Fruit fly (Drosophila melanogaster) Kc167 (cell line): ENCODE results near the gene CG18262.

Source experiments
- Myc ChIP-seq: fragments of >200 bp; optimal IDR thresholded peaks from 2 replicates; lab custom pipeline; 2017; ENCODE audit warnings: missing external identifiers
- Sin3A ChIP-seq: fragments of >200 bp; optimal IDR thresholded peaks from 2 replicates; lab custom pipeline; 2018; ENCODE audit warnings: missing external identifiers
- h ChIP-seq: fragments of >200 bp; optimal IDR thresholded peaks from 3 replicates; lab custom pipeline; 2018; ENCODE audit warnings: missing external identifiers
- insv ChIP-seq: fragments of >200 bp; optimal IDR thresholded peaks from 3 replicates; lab custom pipeline; 2018; ENCODE audit warnings: missing external identifiers
- psq ChIP-seq: fragments of >200 bp; optimal IDR thresholded peaks from 2 replicates; lab custom pipeline; 2017; ENCODE audit warnings: missing external identifiers
- ttk ChIP-seq: sonication (Bioruptor generic); optimal IDR thresholded peaks from 2 replicates; lab custom pipeline; 2017; ENCODE audit warnings: missing external identifiers

- TF ChIP-seq insv (lab: Kevin White, UChicago), result no peak
- TF ChIP-seq psq, result no peak
- TF ChIP-seq Myc (lab: Kevin White, UChicago), result no peak
- TF ChIP-seq h (lab: Kevin White, UChicago), result no peak
- no peak for TF ChIP-seq Sin3A (lab: Kevin White, UChicago)
- TF ChIP-seq ttk (lab: Kevin White, UChicago), result no peak
Observed at dm6 chrX:8114476-8115342, 38.0 kb upstream of the CG18262 start.
